Worm (Caenorhabditis elegans) whole organism, young adult: ENCODE measurements around the gene msrp-4.
"Not testable (repeated sequence)": the region's sequence is repeated elsewhere in the genome, so short reads cannot be mapped to it uniquely, and the experiment has no call there.

ENCODE experiments used
- B0035.1 ChIP-seq: sonication (generic microtip); optimal IDR thresholded peaks from 2 replicates; lab custom pipeline; 2016; ENCODE audit warnings: missing genetic modification characterization, mild to moderate bottlenecking, missing compliant biosample characterization, missing genotype, missing genetic modification reagents
- ama-1 ChIP-seq, 3 experiments: fragments of 150-350 bp in 1 of 3; sonication (generic microtip) in 2 of 3; optimal IDR thresholded peaks; 2 replicates each; lab custom pipeline; 2014 to 2018; ENCODE audit warnings: missing biosample characterization in 2 of 3, missing genetic modification characterization in 2 of 3, missing genetic modification reagents in 2 of 3
- aptf-2 ChIP-seq: fragments of 200-800 bp; sonication (Bioruptor generic); conservative IDR thresholded peaks from 2 replicates; pipeline ENCODE4 v1.3.6; 2022; ENCODE audit warnings: missing genetic modification reagents, missing genetic modification characterization, missing compliant biosample characterization
- ceh-40 ChIP-seq: fragments of 200-800 bp; sonication (Bioruptor generic); IDR thresholded peaks from 2 replicates; pipeline ENCODE4 v1.3.6; 2022; ENCODE audit warnings: missing genetic modification characterization, missing compliant biosample characterization
- efl-1 ChIP-seq: fragments of 150-350 bp; optimal IDR thresholded peaks from 2 replicates; lab custom pipeline; 2014; ENCODE audit warnings: missing biosample characterization, missing genetic modification reagents, missing genetic modification characterization
- ekl-4 ChIP-seq: fragments of 200-800 bp; sonication (Bioruptor generic); IDR thresholded peaks from 2 replicates; pipeline ENCODE4 v1.3.6; 2022; ENCODE audit warnings: missing genetic modification reagents, missing genetic modification characterization, missing compliant biosample characterization
- lin-26 ChIP-seq: fragments of 200-800 bp; sonication (Bioruptor generic); IDR thresholded peaks from 2 replicates; pipeline ENCODE4 v1.3.6; 2022; ENCODE audit warnings: missing genetic modification reagents, missing genetic modification characterization, missing compliant biosample characterization
- sea-2 ChIP-seq: fragments of 200-800 bp; sonication (Bioruptor generic); IDR thresholded peaks from 2 replicates; pipeline ENCODE4 v1.3.6; 2022; ENCODE audit warnings: missing genetic modification characterization, missing compliant biosample characterization
- snpc-4 ChIP-seq, 5 experiments: fragments of 150-350 bp in 1 of 5; sonication (generic microtip) in 4 of 5; optimal IDR thresholded peaks; 2 replicates each; lab custom pipeline; 2014 to 2018; ENCODE audit warnings: missing genetic modification characterization in 5 of 5, missing biosample characterization in 3 of 5, antibody characterized with exemption in 2 of 5, mild to moderate bottlenecking in 2 of 5, missing compliant biosample characterization in 2 of 5, missing genotype in 2 of 5, moderate library complexity in 2 of 5, missing genetic modification reagents in 1 of 5
- tbp1 ChIP-seq: fragments of 200-800 bp; sonication (Bioruptor generic); optimal IDR thresholded peaks from 2 replicates; lab custom pipeline; 2018; ENCODE audit warnings: mild to moderate bottlenecking, missing genetic modification characterization, missing compliant biosample characterization
- unc-62 ChIP-seq: fragments of 150-350 bp; optimal IDR thresholded peaks from 2 replicates; lab custom pipeline; 2014; ENCODE audit warnings: missing biosample characterization, missing genetic modification reagents, missing genetic modification characterization

ce11 chrII:822730-823129, at the start of gene msrp-4:
- TF ChIP-seq unc-62; snpc-4 (GFP tag; optimal IDR thresholded peaks at IDR 0.05; lab: Kevin White, UChicago); snpc-4 (tag; optimal IDR thresholded peaks at IDR 0.05; lab: Kevin White, UChicago); efl-1; ama-1 (optimal IDR thresholded peaks at IDR 0.05; lab: Kevin White, UChicago); ama-1 (GFP tag; optimal IDR thresholded peaks at IDR 0.05; lab: Kevin White, UChicago); ekl-4 (GFP tag; lab: Robert Waterston, UW); lin-26 (GFP tag; lab: Robert Waterston, UW); aptf-2 (GFP tag; lab: Robert Waterston, UW); tbp1 (GFP tag; lab: Kevin White, UChicago); sea-2 (GFP tag; lab: Robert Waterston, UW); B0035.1; ceh-40 (GFP tag; lab: Robert Waterston, UW): not testable (repeated sequence)
